Worm (Caenorhabditis elegans) whole organism, young adult: Measurements from ENCODE around the gene cdr-6.

ENCODE experiments used
- B0336.3 ChIP-seq: fragments of 200-800 bp; sonication (Bioruptor generic); IDR thresholded peaks from 2 replicates; pipeline ENCODE4 v1.3.6; 2022; ENCODE audit warnings: missing genetic modification characterization, missing compliant biosample characterization
- C17E4.6 ChIP-seq: fragments of 200-800 bp; sonication (Bioruptor generic); IDR thresholded peaks from 2 replicates; pipeline ENCODE4 v1.3.6; 2022; ENCODE audit warnings: missing genetic modification reagents, missing genetic modification characterization, missing compliant biosample characterization
- F10E7.11 ChIP-seq: sonication (generic microtip); optimal IDR thresholded peaks from 2 replicates; lab custom pipeline; 2017; ENCODE audit warnings: mild to moderate bottlenecking, missing genetic modification characterization, moderate library complexity, missing compliant biosample characterization
- F52B5.7 ChIP-seq: sonication (generic microtip); optimal IDR thresholded peaks from 2 replicates; lab custom pipeline; 2016; ENCODE audit warnings: mild to moderate bottlenecking, missing genetic modification characterization, missing compliant biosample characterization
- F55B11.4 ChIP-seq: sonication (generic microtip); optimal IDR thresholded peaks from 2 replicates; lab custom pipeline; 2016; ENCODE audit warnings: missing compliant biosample characterization, missing genetic modification characterization, borderline replicate concordance; ENCODE audit not compliant: insufficient read depth
- K11D2.4 ChIP-seq: fragments of 200-800 bp; sonication (Bioruptor generic); IDR thresholded peaks from 2 replicates; pipeline ENCODE4 v1.3.6; 2022; ENCODE audit warnings: missing genetic modification reagents, missing genetic modification characterization, missing compliant biosample characterization
- K12H6.12 ChIP-seq: fragments of 200-800 bp; sonication (Bioruptor generic); optimal IDR thresholded peaks from 2 replicates; lab custom pipeline; 2018; ENCODE audit warnings: mild to moderate bottlenecking, missing genetic modification characterization, missing compliant biosample characterization
- T07F8.4 ChIP-seq: sonication (generic microtip); optimal IDR thresholded peaks from 2 replicates; lab custom pipeline; 2016; ENCODE audit warnings: mild to moderate bottlenecking, missing genetic modification characterization, moderate library complexity, missing compliant biosample characterization
- T26A5.8 ChIP-seq: sonication (generic microtip); optimal IDR thresholded peaks from 2 replicates; lab custom pipeline; 2016; ENCODE audit warnings: missing genetic modification characterization, missing compliant biosample characterization
- Y95B8A.8 ChIP-seq: fragments of 200-800 bp; sonication (Bioruptor generic); IDR thresholded peaks from 2 replicates; pipeline ENCODE4 v1.3.6; 2022; ENCODE audit warnings: missing genetic modification reagents, missing genetic modification characterization, missing compliant biosample characterization
- ZK185.1 ChIP-seq: sonication (generic microtip); optimal IDR thresholded peaks from 2 replicates; lab custom pipeline; 2016; ENCODE audit warnings: mild to moderate bottlenecking, missing genetic modification characterization, missing compliant biosample characterization; ENCODE audit not compliant: poor library complexity, severe bottlenecking
- bed-2 ChIP-seq: fragments of 200-800 bp; sonication (Bioruptor generic); IDR thresholded peaks from 2 replicates; pipeline ENCODE4 v1.3.6; 2022; ENCODE audit warnings: missing genetic modification reagents, missing genetic modification characterization, missing compliant biosample characterization
- ccch-3 ChIP-seq: fragments of 200-800 bp; sonication (Bioruptor generic); optimal IDR thresholded peaks from 2 replicates; lab custom pipeline; 2018; ENCODE audit warnings: mild to moderate bottlenecking, missing genetic modification characterization, missing compliant biosample characterization
- cebp-1 ChIP-seq, 2 experiments: fragments of 200-800 bp in 1 of 2; sonication (Bioruptor generic) in 1 of 2; sonication (generic microtip) in 1 of 2; IDR thresholded peaks in 1 of 2; optimal IDR thresholded peaks in 1 of 2; 2 replicates each; pipeline versions ENCODE4 v1.3.6 to Lab custom; 2017 to 2022; ENCODE audit warnings: missing compliant biosample characterization in 2 of 2, missing genetic modification characterization in 2 of 2, mild to moderate bottlenecking in 1 of 2, missing genetic modification reagents in 1 of 2, moderate library complexity in 1 of 2
- ceh-40 ChIP-seq: fragments of 200-800 bp; sonication (Bioruptor generic); IDR thresholded peaks from 2 replicates; pipeline ENCODE4 v1.3.6; 2022; ENCODE audit warnings: missing genetic modification characterization, missing compliant biosample characterization
- die-1 ChIP-seq: sonication (generic microtip); optimal IDR thresholded peaks from 2 replicates; lab custom pipeline; 2016; ENCODE audit warnings: missing genotype, mild to moderate bottlenecking, missing genetic modification characterization, missing compliant biosample characterization
- dox-1 ChIP-seq: fragments of 200-800 bp; sonication (Bioruptor generic); IDR thresholded peaks from 2 replicates; pipeline ENCODE4 v1.3.6; 2022; ENCODE audit warnings: missing genetic modification reagents, missing genetic modification characterization, missing compliant biosample characterization
- dpff-1 ChIP-seq: sonication (generic microtip); optimal IDR thresholded peaks from 2 replicates; lab custom pipeline; 2017; ENCODE audit warnings: mild to moderate bottlenecking, missing genetic modification characterization, missing compliant biosample characterization
- ets-4 ChIP-seq: fragments of 200-800 bp; sonication (Bioruptor generic); optimal IDR thresholded peaks from 2 replicates; lab custom pipeline; 2018; ENCODE audit warnings: mild to moderate bottlenecking, missing genetic modification characterization, missing compliant biosample characterization
- gei-17 ChIP-seq: fragments of 200-800 bp; sonication (Bioruptor generic); optimal IDR thresholded peaks from 2 replicates; lab custom pipeline; 2018; ENCODE audit warnings: mild to moderate bottlenecking, missing genetic modification characterization, missing compliant biosample characterization
- hlh-26 ChIP-seq: fragments of 200-800 bp; sonication (Bioruptor generic); conservative IDR thresholded peaks from 2 replicates; pipeline ENCODE4 v1.3.6; 2022; ENCODE audit warnings: missing genetic modification reagents, missing genetic modification characterization, missing compliant biosample characterization
- hmg-20 ChIP-seq: fragments of 200-800 bp; sonication (Bioruptor generic); IDR thresholded peaks from 2 replicates; pipeline ENCODE4 v1.3.6; 2022; ENCODE audit warnings: missing genetic modification reagents, missing genetic modification characterization, missing compliant biosample characterization
- lin-54 ChIP-seq: fragments of 200-800 bp; sonication (Bioruptor generic); optimal IDR thresholded peaks from 2 replicates; lab custom pipeline; 2018; ENCODE audit warnings: mild to moderate bottlenecking, missing genetic modification characterization, missing compliant biosample characterization
- madf-3 ChIP-seq: fragments of 200-800 bp; sonication (Bioruptor generic); IDR thresholded peaks from 2 replicates; pipeline ENCODE4 v1.3.6; 2022; ENCODE audit warnings: missing genetic modification reagents, missing genetic modification characterization, missing compliant biosample characterization
- madf-6 ChIP-seq: fragments of 200-800 bp; sonication (Bioruptor generic); IDR thresholded peaks from 2 replicates; pipeline ENCODE4 v1.3.6; 2022; ENCODE audit warnings: missing genetic modification reagents, missing genetic modification characterization, missing compliant biosample characterization
- mel-28 ChIP-seq: sonication (generic microtip); optimal IDR thresholded peaks from 2 replicates; lab custom pipeline; 2016; ENCODE audit warnings: borderline replicate concordance, mild to moderate bottlenecking, missing genetic modification characterization, missing compliant biosample characterization
- nhr-27 ChIP-seq: fragments of 200-800 bp; sonication (Bioruptor generic); optimal IDR thresholded peaks from 2 replicates; lab custom pipeline; 2018; ENCODE audit warnings: mild to moderate bottlenecking, missing genetic modification characterization, moderate library complexity, missing compliant biosample characterization
- nhr-80 ChIP-seq: sonication (generic microtip); optimal IDR thresholded peaks from 2 replicates; lab custom pipeline; 2016; ENCODE audit warnings: missing genetic modification characterization, missing compliant biosample characterization
- pbrm-1 ChIP-seq: fragments of 200-800 bp; sonication (Bioruptor generic); IDR thresholded peaks from 2 replicates; pipeline ENCODE4 v1.3.6; 2022; ENCODE audit warnings: missing genetic modification reagents, missing genetic modification characterization, missing compliant biosample characterization
- rcor-1 ChIP-seq: fragments of 200-800 bp; sonication (Bioruptor generic); IDR thresholded peaks from 2 replicates; pipeline ENCODE4 v1.3.6; 2022; ENCODE audit warnings: missing genetic modification reagents, missing genetic modification characterization, missing compliant biosample characterization
- sea-2 ChIP-seq: fragments of 200-800 bp; sonication (Bioruptor generic); IDR thresholded peaks from 2 replicates; pipeline ENCODE4 v1.3.6; 2022; ENCODE audit warnings: missing genetic modification characterization, missing compliant biosample characterization
- tbx-9 ChIP-seq: sonication (generic microtip); optimal IDR thresholded peaks from 2 replicates; lab custom pipeline; 2016; ENCODE audit warnings: borderline replicate concordance, missing genetic modification characterization, inconsistent platforms, missing compliant biosample characterization
- unc-62 ChIP-seq: fragments of 150-350 bp; optimal IDR thresholded peaks from 2 replicates; lab custom pipeline; 2014; ENCODE audit warnings: missing biosample characterization, missing genetic modification reagents, missing genetic modification characterization
- xnd-1 ChIP-seq: sonication (generic microtip); optimal IDR thresholded peaks from 2 replicates; lab custom pipeline; 2016; ENCODE audit warnings: missing genotype, missing genetic modification reagents, missing genetic modification characterization, missing compliant biosample characterization
- ztf-28 ChIP-seq: fragments of 200-800 bp; sonication (Bioruptor generic); IDR thresholded peaks from 2 replicates; pipeline ENCODE4 v1.3.6; 2022; ENCODE audit warnings: missing genetic modification reagents, missing genetic modification characterization, missing compliant biosample characterization

The cdr-6 gene

ce11 chrV:12433105-12433504 is 19.6 kb upstream of the cdr-6 start:
- TF ChIP-seq K12H6.12 (tag; lab: Kevin White, UChicago) (no peak), hlh-26 (no peak), F55B11.4 (no peak), pbrm-1 (no peak), ceh-40 (GFP tag; lab: Robert Waterston, UW) (no peak), ztf-28 (no peak), dpff-1 (no peak), rcor-1 (GFP tag; lab: Robert Waterston, UW) (no peak), cebp-1 (GFP tag; IDR thresholded peaks at IDR 0.05; lab: Robert Waterston, UW) (no peak), cebp-1 (tag; optimal IDR thresholded peaks at IDR 0.05; lab: Kevin White, UChicago) (no peak), B0336.3 (no peak), dox-1 (no peak), F10E7.11 (tag; lab: Kevin White, UChicago) (no peak), lin-54 (GFP tag; lab: Kevin White, UChicago) (no peak), tbx-9 (tag; lab: Kevin White, UChicago) (no peak), Y95B8A.8 (GFP tag; lab: Robert Waterston, UW) (no peak), madf-6 (GFP tag; lab: Robert Waterston, UW) (no peak), madf-3 (GFP tag; lab: Robert Waterston, UW) (no peak), ccch-3 (GFP tag; lab: Kevin White, UChicago) (no peak), gei-17 (no peak), unc-62 (GFP tag; lab: Kevin White, UChicago) (no peak)

- no peak for TF ChIP-seq die-1 (tag; lab: Kevin White, UChicago)
- TF ChIP-seq nhr-27 (tag; lab: Kevin White, UChicago) = no peak
- TF ChIP-seq hlh-26 = no peak
- no peak for TF ChIP-seq ztf-28
- TF ChIP-seq cebp-1 (GFP tag; IDR thresholded peaks at IDR 0.05; lab: Robert Waterston, UW) = no peak
- TF ChIP-seq cebp-1 (tag; optimal IDR thresholded peaks at IDR 0.05; lab: Kevin White, UChicago) = no peak
- TF ChIP-seq T07F8.4 (tag; lab: Kevin White, UChicago) = no peak
- no peak for TF ChIP-seq ets-4
- TF ChIP-seq T26A5.8 (tag; lab: Kevin White, UChicago) = no peak
- no peak for TF ChIP-seq K11D2.4 (GFP tag; lab: Robert Waterston, UW)
Measured at ce11 chrV:12432111-12432510, 18.6 kb upstream of the cdr-6 start, which contains the start of gene C54D10.13. C54D10.13 (minus strand) TSS chrV:12432289.

- TF ChIP-seq T26A5.8 (tag; lab: Kevin White, UChicago) (no peak), F52B5.7 (tag; lab: Kevin White, UChicago) (no peak), hmg-20 (no peak), nhr-80 (no peak)
- TF ChIP-seq, all 124 proteins: peak for 0
Measured at ce11 chrV:12429039-12429438, 15.5 kb upstream of the cdr-6 start, which contains the start of gene C54D10.5. C54D10.5 (plus strand) TSS chrV:12429339.

- TF ChIP-seq ZK185.1 (no peak), sea-2 (GFP tag; lab: Robert Waterston, UW) (no peak), bed-2 (GFP tag; lab: Robert Waterston, UW) (no peak), C17E4.6 (GFP tag; lab: Robert Waterston, UW) (no peak), xnd-1 (tag; lab: Kevin White, UChicago) (no peak), mel-28 (no peak)
- TF ChIP-seq, all 124 proteins: peak for 0
Measured at ce11 chrV:12427826-12428225, 14.3 kb upstream of the cdr-6 start.
